Fruit fly (Drosophila melanogaster): ENCODE measurements around the gene robl37BC.

Gene robl37BC

DNA sequence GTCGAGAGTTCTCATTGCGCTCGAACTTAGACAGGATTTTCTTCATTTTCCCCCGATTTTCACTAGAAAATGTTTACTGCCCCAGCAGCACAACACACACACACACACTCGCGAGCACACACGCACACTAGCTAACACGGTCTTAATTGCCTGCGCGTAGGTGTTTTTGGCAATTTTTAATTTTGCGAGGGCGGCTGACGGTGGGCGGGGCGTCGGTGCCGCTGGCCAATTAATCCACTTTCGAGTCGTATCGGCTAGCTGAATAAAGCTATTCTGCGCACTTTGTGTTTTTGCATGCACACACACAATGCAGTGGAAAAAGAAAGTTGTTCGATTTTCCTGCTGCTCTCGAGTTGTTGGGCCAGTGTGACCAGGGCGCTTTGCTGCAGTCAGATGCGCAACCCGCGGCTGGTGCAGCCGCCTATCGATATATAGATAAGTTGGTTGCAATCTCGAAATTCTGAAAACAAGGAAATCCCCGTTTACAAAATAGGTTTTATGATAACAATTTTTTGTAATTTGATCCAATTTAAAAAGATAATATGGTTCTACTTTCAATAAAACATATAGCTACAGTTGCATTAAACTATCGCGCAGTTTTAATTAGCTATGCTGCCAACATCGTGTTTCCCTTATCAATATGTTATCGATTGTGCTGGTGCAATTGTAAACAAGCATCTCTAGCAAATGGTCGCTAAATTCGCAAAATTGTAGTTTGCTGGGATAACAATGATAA, 42.1 kb upstream of the robl37BC start, which contains the start of the genes Nak and Tango6 (continued):
- TF ChIP-seq HLHmδ (GFP tag; optimal IDR thresholded peaks at IDR 0.05) (no peak), tin (GFP tag; optimal IDR thresholded peaks at IDR 0.05) (peak; percentile 27), CG4854 (GFP tag; optimal IDR thresholded peaks at IDR 0.05) (no peak), CG31224 (GFP tag; IDR thresholded peaks at IDR 0.05) (no peak), Tbp (GFP tag; optimal IDR thresholded peaks at IDR 0.05) (no peak), CG4404 (GFP tag; IDR thresholded peaks at IDR 0.05) (no peak), CG11093 (GFP tag; IDR thresholded peaks at IDR 0.05) (no peak), CG17912 (GFP tag; optimal IDR thresholded peaks at IDR 0.05) (no peak), HmgD (GFP tag; optimal IDR thresholded peaks at IDR 0.05) (peak; percentile 67), Awh (GFP tag; IDR thresholded peaks at IDR 0.05) (no peak), Deaf1 (tag; optimal IDR thresholded peaks at IDR 0.05) (no peak), D (optimal IDR thresholded peaks at IDR 0.05) (no peak), D (GFP tag; optimal IDR thresholded peaks at IDR 0.05) (no peak), CG2712 (tag; optimal IDR thresholded peaks at IDR 0.05) (peak; percentile 63), Max (GFP tag; optimal IDR thresholded peaks at IDR 0.05) (peak; percentile 63), Neu2 (GFP tag; optimal IDR thresholded peaks at IDR 0.05; ENCODE audit: borderline replicate concordance) (no peak), mirr (GFP tag; optimal IDR thresholded peaks at IDR 0.05) (no peak), CG14710 (tag; optimal IDR thresholded peaks at IDR 0.05) (peak; percentile 80), Meics (GFP tag; optimal IDR thresholded peaks at IDR 0.05) (no peak), CG3407 (GFP tag; optimal IDR thresholded peaks at IDR 0.05) (no peak), Doc2 (GFP tag; IDR thresholded peaks at IDR 0.05) (no peak), CG7963 (GFP tag; IDR thresholded peaks at IDR 0.05; ENCODE audit: partially characterized antibody) (peak; percentile 76), CG11456 (GFP tag; IDR thresholded peaks at IDR 0.05) (no peak), CG7928 (GFP tag; optimal IDR thresholded peaks at IDR 0.05) (no peak), tap (tag; optimal IDR thresholded peaks at IDR 0.05) (no peak), Sin3A (optimal IDR thresholded peaks at IDR 0.05) (peak; percentile 99), Ptx1 (GFP tag; IDR thresholded peaks at IDR 0.05) (0 out of 2 replicates have a peak, but pooled peaks have one; percentile 26), Asciz (GFP tag; optimal IDR thresholded peaks at IDR 0.05) (no peak), CG6254 (GFP tag; optimal IDR thresholded peaks at IDR 0.05) (no peak), CG14667 (GFP tag; IDR thresholded peaks at IDR 0.05) (no peak), knrl (GFP tag; IDR thresholded peaks at IDR 0.05; ENCODE audit: partially characterized antibody) (peak; percentile 96), Dbx (GFP tag; IDR thresholded peaks at IDR 0.05) (peak; percentile 25; the same call in 1 of the 3 replicates), h (optimal IDR thresholded peaks at IDR 0.05) (no peak), Fer3 (tag; optimal IDR thresholded peaks at IDR 0.05) (no peak), Jarid2 (GFP tag; optimal IDR thresholded peaks at IDR 0.05) (no peak), Rfx (GFP tag; IDR thresholded peaks at IDR 0.05) (no peak), CG15269 (tag; optimal IDR thresholded peaks at IDR 0.05) (peak; percentile 20), CG9727 (GFP tag; optimal IDR thresholded peaks at IDR 0.05) (peak; percentile 11), CG32772 (GFP tag; IDR thresholded peaks at IDR 0.05) (no peak), MBD-R2 (GFP tag; IDR thresholded peaks at IDR 0.05) (peak; percentile 48; the same call in 1 of the 2 replicates), CG4730 (GFP tag; IDR thresholded peaks at IDR 0.05) (no peak), CG11696 (GFP tag; IDR thresholded peaks at IDR 0.05) (peak; percentile 86), nau (GFP tag; optimal IDR thresholded peaks at IDR 0.05) (peak; percentile 37), CG16779 (GFP tag; IDR thresholded peaks at IDR 0.05) (no peak), wor (GFP tag; IDR thresholded peaks at IDR 0.05) (no peak), unc-4 (GFP tag; IDR thresholded peaks at IDR 0.05; ENCODE audit: partially characterized antibody) (peak; percentile 96), dpn (GFP tag; optimal IDR thresholded peaks at IDR 0.05) (peak; percentile 10 to 34), tio (GFP tag; optimal IDR thresholded peaks at IDR 0.05) (no peak), CG5180 (GFP tag; optimal IDR thresholded peaks at IDR 0.05) (no peak), Elba2 (GFP tag; optimal IDR thresholded peaks at IDR 0.05) (no peak), CG6689 (GFP tag; IDR thresholded peaks at IDR 0.05) (no peak)

All from whole organism, embryonic.